Worm (Caenorhabditis elegans): Measurements from ENCODE around the gene Y53F4B.27.

Y53F4B.27 gene

DNA sequence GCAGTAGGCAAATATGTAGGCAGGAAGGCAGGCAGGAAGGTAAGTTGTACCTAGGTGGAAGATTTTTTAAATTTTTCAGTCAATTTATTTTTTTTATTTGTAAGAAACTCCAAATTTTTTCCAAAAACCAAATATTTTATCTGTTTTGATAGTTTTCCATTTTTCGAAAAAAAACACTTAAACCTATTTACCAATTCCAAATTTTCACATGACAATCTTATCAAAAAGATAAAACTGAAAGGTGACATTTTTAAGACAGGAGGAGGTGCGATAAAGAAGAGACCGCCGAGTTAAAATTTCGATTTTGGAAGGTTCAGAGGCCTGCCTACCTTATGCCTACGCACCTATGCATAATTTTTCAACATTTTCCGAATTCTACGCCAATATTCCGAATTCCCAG lies 45.3 kb downstream of the Y53F4B.27 start:
- no peak for TF ChIP-seq unc-62 (GFP tag; optimal IDR thresholded peaks at IDR 0.05)

DNA sequence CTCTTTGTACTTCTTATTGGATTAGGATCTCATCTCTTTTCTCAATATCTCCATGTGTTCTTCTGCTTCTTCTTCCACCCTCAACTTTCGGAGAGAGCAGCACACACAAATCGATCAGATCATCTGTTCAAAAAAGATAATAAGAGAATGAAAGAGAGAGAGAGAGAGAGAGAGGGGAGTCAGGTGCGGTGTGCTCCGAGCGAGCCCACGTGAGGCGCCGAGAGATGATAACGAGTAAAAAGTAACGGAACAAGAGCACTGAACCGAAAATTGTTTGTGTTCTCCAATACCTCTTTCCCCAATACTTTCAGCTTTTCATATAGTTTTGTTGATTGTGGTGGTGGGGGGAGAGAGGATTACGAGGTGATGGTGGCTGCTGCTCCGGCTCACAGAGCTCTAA lies 48.3 kb downstream of the Y53F4B.27 start:
- TF ChIP-seq ceh-43 (GFP tag; optimal IDR thresholded peaks at IDR 0.05) (no peak), mls-2 (tag; optimal IDR thresholded peaks at IDR 0.05) (no peak), hlh-1 (tag; optimal IDR thresholded peaks at IDR 0.05) (peak; percentile 55), unc-120 (tag; optimal IDR thresholded peaks at IDR 0.05; ENCODE audit: poor library complexity, severe bottlenecking) (peak; percentile 3), bed-3 (GFP tag; optimal IDR thresholded peaks at IDR 0.05) (no peak), nhr-76 (tag; optimal IDR thresholded peaks at IDR 0.05) (no peak), flh-1 (GFP tag; optimal IDR thresholded peaks at IDR 0.05) (no peak)

DNA sequence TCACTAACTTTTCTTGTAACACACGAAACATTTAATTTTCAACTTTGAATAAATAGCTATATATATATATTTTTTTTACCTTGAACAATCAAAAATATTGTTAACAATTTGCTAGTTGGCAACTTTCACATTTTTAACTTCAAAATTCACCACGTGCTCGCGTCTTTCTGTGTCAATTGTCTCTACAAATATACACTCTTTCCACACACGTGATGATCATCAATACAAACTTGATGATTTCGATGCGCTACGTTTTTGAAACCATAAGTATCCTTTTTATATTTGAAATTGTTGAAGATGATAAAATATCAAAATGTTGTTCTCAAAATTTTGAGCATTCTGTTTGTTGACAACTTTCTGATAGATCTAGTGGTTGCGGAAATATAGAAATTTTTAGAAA lies 49.7 kb downstream of the Y53F4B.27 start:
- TF ChIP-seq elt-3 (tag; optimal IDR thresholded peaks at IDR 0.05) = no peak
- TF ChIP-seq nhr-237 (tag; optimal IDR thresholded peaks at IDR 0.05) = no peak
- TF ChIP-seq flh-1 (GFP tag; optimal IDR thresholded peaks at IDR 0.05) = no peak
- TF ChIP-seq nhr-12 (tag; optimal IDR thresholded peaks at IDR 0.05) = no peak
- no peak for TF ChIP-seq nhr-28 (tag; optimal IDR thresholded peaks at IDR 0.05)
- TF ChIP-seq unc-120 (tag; optimal IDR thresholded peaks at IDR 0.05; ENCODE audit: poor library complexity, severe bottlenecking) = no peak
- no peak for TF ChIP-seq ceh-83 (GFP tag; optimal IDR thresholded peaks at IDR 0.05)
- TF ChIP-seq cnd-1 (tag; optimal IDR thresholded peaks at IDR 0.05) = no peak
- no peak for TF ChIP-seq snpc-4 (tag; optimal IDR thresholded peaks at IDR 0.05)
- TF ChIP-seq ceh-43 (GFP tag; optimal IDR thresholded peaks at IDR 0.05) = no peak
- TF ChIP-seq zip-8 (tag; optimal IDR thresholded peaks at IDR 0.05) = no peak
- no peak for TF ChIP-seq ztf-11 (tag; optimal IDR thresholded peaks at IDR 0.05)
- no peak for TF ChIP-seq lin-32 (GFP tag; optimal IDR thresholded peaks at IDR 0.05)
- no peak for TF ChIP-seq pha-4 (tag; optimal IDR thresholded peaks at IDR 0.05)
- no peak for TF ChIP-seq tbx-8 (GFP tag; optimal IDR thresholded peaks at IDR 0.05)
- TF ChIP-seq sptf-1 (tag; optimal IDR thresholded peaks at IDR 0.05) = no peak
- TF ChIP-seq ceh-39 (tag; optimal IDR thresholded peaks at IDR 0.05) = no peak

DNA sequence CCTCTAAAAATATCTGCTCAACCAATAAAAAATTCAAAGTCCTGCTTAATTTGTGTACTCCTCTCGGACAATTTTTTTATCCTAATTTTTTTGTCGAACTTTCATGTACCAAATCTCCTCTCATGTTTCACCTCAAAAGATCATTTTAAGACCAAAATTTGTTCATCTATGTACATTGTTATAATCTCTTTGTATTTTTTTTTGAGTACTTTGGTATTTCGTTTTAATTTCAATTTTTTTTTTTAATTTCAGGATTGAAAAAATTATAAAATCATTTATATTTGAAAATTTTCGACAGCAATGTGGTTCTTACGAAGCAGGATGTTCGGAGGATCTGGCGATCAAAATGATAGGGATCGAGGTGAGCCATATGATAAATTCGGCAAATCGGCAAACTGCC lies 50.7 kb downstream of the Y53F4B.27 start, which contains the start of gene spsb-1:
spsb-1 (plus strand) TSS at position 301 of the 400 bp plus-strand sequence.
- no peak for TF ChIP-seq lin-32 (GFP tag; optimal IDR thresholded peaks at IDR 0.05)
- no peak for TF ChIP-seq unc-39 (tag; optimal IDR thresholded peaks at IDR 0.05)
- TF ChIP-seq snpc-4 (tag; optimal IDR thresholded peaks at IDR 0.05) = no peak
- TF ChIP-seq ceh-43 (GFP tag; optimal IDR thresholded peaks at IDR 0.05) = no peak
- no peak for TF ChIP-seq blmp-1 (tag; optimal IDR thresholded peaks at IDR 0.05)
- TF ChIP-seq tbx-8 (GFP tag; optimal IDR thresholded peaks at IDR 0.05) = no peak
- TF ChIP-seq unc-62 (GFP tag; optimal IDR thresholded peaks at IDR 0.05) = no peak
- no peak for TF ChIP-seq mab-5 (tag; optimal IDR thresholded peaks at IDR 0.05)
- no peak for TF ChIP-seq sem-2 (GFP tag; optimal IDR thresholded peaks at IDR 0.05)
- TF ChIP-seq lsy-2 (tag; optimal IDR thresholded peaks at IDR 0.05) = no peak
- no peak for TF ChIP-seq pha-4 (tag; optimal IDR thresholded peaks at IDR 0.05)
- TF ChIP-seq zip-8 (tag; optimal IDR thresholded peaks at IDR 0.05) = no peak
- TF ChIP-seq bed-3 (GFP tag; optimal IDR thresholded peaks at IDR 0.05) = no peak
- TF ChIP-seq nhr-2 (tag; optimal IDR thresholded peaks at IDR 0.05) = no peak

- TF ChIP-seq mep-1 (tag; optimal IDR thresholded peaks at IDR 0.05) = no peak
- TF ChIP-seq zip-8 (tag; optimal IDR thresholded peaks at IDR 0.05) = no peak
- no peak for TF ChIP-seq hlh-1 (tag; optimal IDR thresholded peaks at IDR 0.05)
- TF ChIP-seq ceh-43 (GFP tag; optimal IDR thresholded peaks at IDR 0.05) = no peak
- no peak for TF ChIP-seq nhr-237 (tag; optimal IDR thresholded peaks at IDR 0.05)
- TF ChIP-seq ces-1 (GFP tag; optimal IDR thresholded peaks at IDR 0.05) = no peak
- TF ChIP-seq ztf-11 (tag; optimal IDR thresholded peaks at IDR 0.05) = no peak
- no peak for TF ChIP-seq ham-2 (GFP tag; optimal IDR thresholded peaks at IDR 0.05)
- no peak for TF ChIP-seq nhr-76 (tag; optimal IDR thresholded peaks at IDR 0.05)
- TF ChIP-seq mab-5 (tag; optimal IDR thresholded peaks at IDR 0.05) = no peak
- TF ChIP-seq tbx-8 (GFP tag; optimal IDR thresholded peaks at IDR 0.05) = no peak
- TF ChIP-seq snpc-4 (tag; optimal IDR thresholded peaks at IDR 0.05) = no peak
- TF ChIP-seq ceh-83 (GFP tag; optimal IDR thresholded peaks at IDR 0.05) = no peak
- no peak for TF ChIP-seq nhr-28 (tag; optimal IDR thresholded peaks at IDR 0.05)
- TF ChIP-seq pha-4 (tag; optimal IDR thresholded peaks at IDR 0.05) = no peak
- no peak for TF ChIP-seq sem-2 (GFP tag; optimal IDR thresholded peaks at IDR 0.05)
- no peak for TF ChIP-seq unc-39 (tag; optimal IDR thresholded peaks at IDR 0.05)
- TF ChIP-seq sptf-1 (tag; optimal IDR thresholded peaks at IDR 0.05) = no peak
Observed at ce11 chrII:15197500-15197899, 51.8 kb downstream of the Y53F4B.27 start.
